Worm (Caenorhabditis elegans) whole organism, L1 larva: ENCODE results near the gene Y17G7B.23.

ENCODE experiments used
- Y116A8C.19 ChIP-seq: sonication (generic microtip); optimal IDR thresholded peaks from 2 replicates; lab custom pipeline; 2016; ENCODE audit warnings: missing compliant biosample characterization, missing genetic modification characterization, borderline replicate concordance
- aly-2 ChIP-seq: fragments of 150-350 bp; optimal IDR thresholded peaks from 2 replicates; lab custom pipeline; 2014; ENCODE audit warnings: missing biosample characterization, missing genetic modification characterization
- ceh-63 ChIP-seq: fragments of 200-800 bp; sonication (Bioruptor generic); optimal IDR thresholded peaks from 2 replicates; lab custom pipeline; 2018; ENCODE audit warnings: mild to moderate bottlenecking, missing genetic modification characterization, missing compliant biosample characterization
- ceh-8 ChIP-seq: fragments of 200-800 bp; sonication (Bioruptor generic); optimal IDR thresholded peaks from 2 replicates; lab custom pipeline; 2018; ENCODE audit warnings: mild to moderate bottlenecking, missing genetic modification characterization, moderate library complexity, missing compliant biosample characterization
- ceh-82 ChIP-seq, 3 experiments: fragments of 150-350 bp in 1 of 3; sonication (generic microtip) in 2 of 3; optimal IDR thresholded peaks; 2 replicates each; lab custom pipeline; 2014 to 2017; ENCODE audit warnings: missing biosample characterization in 3 of 3, missing genetic modification characterization in 3 of 3
- ceh-88 ChIP-seq: fragments of 200-800 bp; sonication (Bioruptor generic); IDR thresholded peaks from 2 replicates; pipeline ENCODE4 v1.3.6; 2022; ENCODE audit warnings: missing genetic modification characterization, missing compliant biosample characterization
- ces-1 ChIP-seq: fragments of 150-350 bp; optimal IDR thresholded peaks from 2 replicates; lab custom pipeline; 2014; ENCODE audit warnings: missing biosample characterization, missing genetic modification reagents, missing genetic modification characterization
- dpl-1 ChIP-seq, 3 experiments: fragments of 150-350 bp in 2 of 3; sonication (generic microtip) in 1 of 3; optimal IDR thresholded peaks; 2 replicates each; lab custom pipeline; 2014 to 2017; ENCODE audit warnings: missing biosample characterization in 3 of 3, missing genetic modification characterization in 3 of 3, missing genetic modification reagents in 3 of 3
- dsc-1 ChIP-seq: sonication (generic microtip); optimal IDR thresholded peaks from 2 replicates; lab custom pipeline; 2016; ENCODE audit warnings: mild to moderate bottlenecking, missing genetic modification characterization, missing compliant biosample characterization
- efl-1 ChIP-seq, 4 experiments: fragments of 150-350 bp; optimal IDR thresholded peaks in 3 of 4; peaks in 1 of 4; 1 replicate in 1 of 4; 2 replicates in 3 of 4; lab custom pipeline; 2014; ENCODE audit warnings: missing biosample characterization in 2 of 4, missing genetic modification characterization in 2 of 4, missing genetic modification reagents in 2 of 4
- efl-3 ChIP-seq: fragments of 200-800 bp; sonication (Bioruptor generic); optimal IDR thresholded peaks from 2 replicates; lab custom pipeline; 2018; ENCODE audit warnings: mild to moderate bottlenecking, missing genetic modification characterization, missing compliant biosample characterization
- egl-27 ChIP-seq, 2 experiments: fragments of 150-350 bp in 1 of 2; sonication (generic microtip); optimal IDR thresholded peaks; 3 replicates each; lab custom pipeline; 2017 to 2018; ENCODE audit warnings: missing biosample characterization in 2 of 2, missing genetic modification characterization in 2 of 2, missing genetic modification reagents in 2 of 2
- elt-2 ChIP-seq: sonication (generic microtip); optimal IDR thresholded peaks from 2 replicates; lab custom pipeline; 2016; ENCODE audit warnings: missing genetic modification characterization, mild to moderate bottlenecking, inconsistent platforms, missing compliant biosample characterization, missing genetic modification reagents
- elt-3 ChIP-seq, 6 experiments: fragments of 150-350 bp in 1 of 6; sonication (generic microtip); optimal IDR thresholded peaks; 2 replicates each; lab custom pipeline; 2017 to 2018; ENCODE audit warnings: missing biosample characterization in 6 of 6, missing genetic modification characterization in 6 of 6, inconsistent platforms in 1 of 6
- ets-5 ChIP-seq: fragments of 200-800 bp; sonication (Bioruptor generic); IDR thresholded peaks from 2 replicates; pipeline ENCODE4 v1.3.6; 2022; ENCODE audit warnings: missing genetic modification characterization, missing compliant biosample characterization
- fkh-10 ChIP-seq: sonication (generic microtip); optimal IDR thresholded peaks from 2 replicates; lab custom pipeline; 2017; ENCODE audit warnings: missing biosample characterization, missing genetic modification reagents, missing genetic modification characterization
- fkh-8 ChIP-seq: sonication (generic microtip); optimal IDR thresholded peaks from 2 replicates; lab custom pipeline; 2016; ENCODE audit warnings: mild to moderate bottlenecking, missing genetic modification characterization, missing compliant biosample characterization
- grh-1 ChIP-seq: fragments of 200-800 bp; sonication (Bioruptor generic); IDR thresholded peaks from 2 replicates; pipeline ENCODE4 v1.3.6; 2022; ENCODE audit warnings: missing genetic modification reagents, missing genetic modification characterization, missing compliant biosample characterization
- hpl-2 ChIP-seq: fragments of 150-350 bp; optimal IDR thresholded peaks from 2 replicates; lab custom pipeline; 2014; ENCODE audit warnings: missing biosample characterization, missing genetic modification reagents, missing genetic modification characterization
- irx-1 ChIP-seq: sonication (generic microtip); optimal IDR thresholded peaks from 2 replicates; lab custom pipeline; 2016; ENCODE audit warnings: missing genetic modification characterization, missing compliant biosample characterization
- isw-1 ChIP-seq: fragments of 200-800 bp; sonication (Bioruptor generic); IDR thresholded peaks from 2 replicates; pipeline ENCODE4 v1.3.6; 2022; ENCODE audit warnings: missing genetic modification characterization, missing compliant biosample characterization
- jun-1 ChIP-seq: fragments of 150-350 bp; optimal IDR thresholded peaks from 2 replicates; lab custom pipeline; 2014; ENCODE audit warnings: missing biosample characterization, missing genetic modification reagents, missing genetic modification characterization
- lin-14 ChIP-seq: fragments of 200-800 bp; sonication (Bioruptor generic); optimal IDR thresholded peaks from 2 replicates; lab custom pipeline; 2018; ENCODE audit warnings: mild to moderate bottlenecking, missing genetic modification characterization, moderate library complexity, missing compliant biosample characterization
- lin-39 ChIP-seq: fragments of 150-350 bp; optimal IDR thresholded peaks from 2 replicates; lab custom pipeline; 2014; ENCODE audit warnings: missing biosample characterization, missing genetic modification reagents, missing genetic modification characterization
- lir-3 ChIP-seq: sonication (generic microtip); optimal IDR thresholded peaks from 2 replicates; lab custom pipeline; 2016; ENCODE audit warnings: mild to moderate bottlenecking, missing genetic modification characterization, moderate library complexity, missing compliant biosample characterization; ENCODE audit not compliant: poor library complexity
- lsy-2 ChIP-seq, 2 experiments: fragments of 150-350 bp; optimal IDR thresholded peaks; 2 replicates each; lab custom pipeline; 2014; ENCODE audit warnings: missing biosample characterization in 2 of 2, missing genetic modification characterization in 2 of 2
- mab-9 ChIP-seq: fragments of 200-800 bp; sonication (Bioruptor generic); IDR thresholded peaks from 2 replicates; pipeline ENCODE4 v1.3.6; 2022; ENCODE audit warnings: missing genetic modification reagents, missing genetic modification characterization, missing compliant biosample characterization
- mdl-1 ChIP-seq, 2 experiments: fragments of 150-350 bp; optimal IDR thresholded peaks; 2 replicates each; lab custom pipeline; 2014 to 2017; ENCODE audit warnings: missing biosample characterization in 2 of 2, missing genetic modification characterization in 2 of 2, inconsistent platforms in 1 of 2
- mep-1 ChIP-seq: fragments of 150-350 bp; optimal IDR thresholded peaks from 2 replicates; lab custom pipeline; 2014; ENCODE audit warnings: missing biosample characterization, missing genetic modification characterization
- nhr-20 ChIP-seq: sonication (generic microtip); optimal IDR thresholded peaks from 2 replicates; lab custom pipeline; 2016; ENCODE audit warnings: mild to moderate bottlenecking, missing genetic modification characterization, missing compliant biosample characterization
- nhr-28 ChIP-seq: fragments of 150-350 bp; optimal IDR thresholded peaks from 2 replicates; lab custom pipeline; 2014; ENCODE audit warnings: missing biosample characterization, missing genetic modification characterization
- nhr-47 ChIP-seq: sonication (generic microtip); optimal IDR thresholded peaks from 2 replicates; lab custom pipeline; 2016; ENCODE audit warnings: mild to moderate bottlenecking, missing genetic modification characterization, moderate library complexity, missing compliant biosample characterization
- nhr-71 ChIP-seq: sonication (generic microtip); optimal IDR thresholded peaks from 2 replicates; lab custom pipeline; 2016; ENCODE audit warnings: mild to moderate bottlenecking, missing genetic modification characterization, moderate library complexity, missing compliant biosample characterization
- nhr-84 ChIP-seq: sonication (generic microtip); optimal IDR thresholded peaks from 2 replicates; lab custom pipeline; 2017; ENCODE audit warnings: missing biosample characterization, missing genetic modification characterization
- nhr-85 ChIP-seq: sonication (generic microtip); peaks from one replicate; lab custom pipeline; 2016; ENCODE audit warnings: missing genetic modification characterization, inconsistent platforms, missing compliant biosample characterization
- nhr-90 ChIP-seq: sonication (generic microtip); optimal IDR thresholded peaks from 2 replicates; lab custom pipeline; 2016; ENCODE audit warnings: mild to moderate bottlenecking, missing genetic modification characterization, missing compliant biosample characterization; ENCODE audit not compliant: poor library complexity
- pag-3 ChIP-seq: sonication (generic microtip); optimal IDR thresholded peaks from 2 replicates; lab custom pipeline; 2017; ENCODE audit warnings: missing genetic modification characterization, mild to moderate bottlenecking, missing compliant biosample characterization, antibody characterized with exemption, borderline replicate concordance; ENCODE audit not compliant: insufficient read depth
- pax-3 ChIP-seq: fragments of 200-800 bp; sonication (Bioruptor generic); optimal IDR thresholded peaks from 2 replicates; lab custom pipeline; 2018; ENCODE audit warnings: mild to moderate bottlenecking, missing genetic modification characterization, moderate library complexity, missing compliant biosample characterization
- rnt-1 ChIP-seq: sonication (generic microtip); optimal IDR thresholded peaks from 2 replicates; lab custom pipeline; 2016; ENCODE audit warnings: mild to moderate bottlenecking, missing genetic modification characterization, moderate library complexity, missing compliant biosample characterization
- skn-1 ChIP-seq: fragments of 150-350 bp; optimal IDR thresholded peaks from 2 replicates; lab custom pipeline; 2014; ENCODE audit warnings: missing biosample characterization, missing genetic modification characterization
- snpc-4 ChIP-seq: fragments of 150-350 bp; optimal IDR thresholded peaks from 2 replicates; lab custom pipeline; 2014; ENCODE audit warnings: missing biosample characterization, missing genetic modification characterization
- snu-23 ChIP-seq: sonication (generic microtip); optimal IDR thresholded peaks from 2 replicates; lab custom pipeline; 2016; ENCODE audit warnings: missing genetic modification characterization, missing compliant biosample characterization
- sptf-1 ChIP-seq: fragments of 150-350 bp; optimal IDR thresholded peaks from 2 replicates; lab custom pipeline; 2014; ENCODE audit warnings: missing biosample characterization, missing genetic modification characterization
- tbx-2 ChIP-seq: sonication (generic microtip); optimal IDR thresholded peaks from 2 replicates; lab custom pipeline; 2016; ENCODE audit warnings: missing genetic modification characterization, missing compliant biosample characterization
- unc-130 ChIP-seq: fragments of 150-350 bp; optimal IDR thresholded peaks from 2 replicates; lab custom pipeline; 2017; ENCODE audit warnings: missing biosample characterization, missing genetic modification characterization, inconsistent platforms
- vab-15 ChIP-seq: sonication (generic microtip); optimal IDR thresholded peaks from 2 replicates; lab custom pipeline; 2017; ENCODE audit warnings: missing genotype, mild to moderate bottlenecking, missing genetic modification characterization, missing compliant biosample characterization
- zip-4 ChIP-seq: fragments of 200-800 bp; sonication (Bioruptor generic); optimal IDR thresholded peaks from 2 replicates; lab custom pipeline; 2018; ENCODE audit warnings: mild to moderate bottlenecking, missing genetic modification characterization, moderate library complexity, missing compliant biosample characterization
- ztf-11 ChIP-seq, 2 experiments: sonication (generic microtip); optimal IDR thresholded peaks; 2 replicates each; lab custom pipeline; 2016 to 2017; ENCODE audit warnings: missing genetic modification characterization in 2 of 2, missing biosample characterization in 1 of 2, missing compliant biosample characterization in 1 of 2

The Y17G7B.23 gene

ce11 chrII:11974048-11974995, 24.7 kb upstream of the Y17G7B.23 start:
- TF ChIP-seq lsy-2 (tag; optimal IDR thresholded peaks at IDR 0.05; lab: Kevin White, UChicago) (peak; percentile 41 to 59), nhr-84 (tag; lab: Kevin White, UChicago) (no peak), elt-2 (tag; lab: Kevin White, UChicago) (peak; percentile 37), ceh-82 (tag; optimal IDR thresholded peaks at IDR 0.05; lab: Kevin White, UChicago) (no peak), tbx-2 (tag; lab: Kevin White, UChicago) (no peak), lin-14 (GFP tag; lab: Kevin White, UChicago) (no peak), nhr-28 (tag; lab: Kevin White, UChicago) (no peak), mab-9 (GFP tag; lab: Robert Waterston, UW) (peak; percentile 28; the same call in 1 of the 2 replicates), dpl-1 (GFP tag; optimal IDR thresholded peaks at IDR 0.05; lab: Kevin White, UChicago) (peak in 2 of 3 experiments; percentile 1 to 30), rnt-1 (tag; lab: Kevin White, UChicago) (peak; percentile 36), Y116A8C.19 (tag; lab: Kevin White, UChicago) (no peak), fkh-8 (tag; lab: Kevin White, UChicago) (peak; percentile 34), zip-4 (peak; percentile 3), sptf-1 (no peak), jun-1 (tag; lab: Kevin White, UChicago) (peak; percentile 39), nhr-20 (peak; percentile 60), efl-3 (GFP tag; lab: Kevin White, UChicago) (no peak), lin-39 (tag; lab: Kevin White, UChicago) (peak; percentile 24), ets-5 (GFP tag; lab: Robert Waterston, UW) (no peak), pag-3 (tag; lab: Kevin White, UChicago) (no peak), nhr-71 (tag; lab: Kevin White, UChicago) (peak; percentile 77), egl-27 (tag; optimal IDR thresholded peaks at IDR 0.05; lab: Kevin White, UChicago) (no peak), vab-15 (no peak), skn-1 (tag; lab: Kevin White, UChicago) (no peak), hpl-2 (GFP tag; lab: Kevin White, UChicago) (peak; percentile 38), ceh-8 (no peak), unc-130 (tag; lab: Kevin White, UChicago) (no peak), pax-3 (peak; percentile 36), isw-1 (GFP tag; lab: Robert Waterston, UW) (no peak), dsc-1 (tag; lab: Kevin White, UChicago) (peak; percentile 18), nhr-47 (tag; lab: Kevin White, UChicago) (peak; percentile 41), nhr-90 (peak; percentile 24), irx-1 (tag; lab: Kevin White, UChicago) (no peak), elt-3 (tag; optimal IDR thresholded peaks at IDR 0.05; lab: Kevin White, UChicago) (no peak), snu-23 (GFP tag; lab: Kevin White, UChicago) (peak; percentile 51), ceh-63 (GFP tag; lab: Kevin White, UChicago) (no peak), mep-1 (no peak), mdl-1 (tag; optimal IDR thresholded peaks at IDR 0.05; lab: Kevin White, UChicago) (no peak), snpc-4 (no peak), efl-1 (optimal IDR thresholded peaks at IDR 0.05; lab: Kevin White, UChicago) (peak; percentile 15 to 23), efl-1 (GFP tag; optimal IDR thresholded peaks at IDR 0.05 in 1 of 2; lab: Kevin White, UChicago) (peak in 1 of 2 experiments; percentile 93), ces-1 (GFP tag; lab: Kevin White, UChicago) (no peak), fkh-10 (GFP tag; lab: Kevin White, UChicago) (no peak), grh-1 (GFP tag; lab: Robert Waterston, UW) (no peak; the same call in 1 of the 2 replicates), lir-3 (tag; lab: Kevin White, UChicago) (peak; percentile 26), ztf-11 (tag; optimal IDR thresholded peaks at IDR 0.05; lab: Kevin White, UChicago) (peak in 1 of 2 experiments; percentile 37), ceh-88 (GFP tag; lab: Robert Waterston, UW) (no peak; the same call in 1 of the 2 replicates), nhr-85 (tag; lab: Kevin White, UChicago) (peak; percentile 81), aly-2 (tag; lab: Kevin White, UChicago) (peak; percentile 93)
